Fruit fly (Drosophila melanogaster) whole organism, prepupa: ENCODE data around the gene CG43925.

Experiments
- Blimp-1 ChIP-seq: fragments of 200-800 bp; sonication (Bioruptor generic); optimal IDR thresholded peaks from 3 replicates; lab custom pipeline; 2017; ENCODE audit warnings: missing biosample characterization, missing genetic modification characterization, mild to moderate bottlenecking, moderate library complexity, missing genetic modification reagents
- CG11294 ChIP-seq: fragments of 200-800 bp; sonication (Bioruptor generic); IDR thresholded peaks from 2 replicates; pipeline ENCODE4 v1.3.6; 2022; ENCODE audit warnings: missing biosample characterization, missing genetic modification characterization
- CG15336 ChIP-seq: fragments of 200-800 bp; sonication (Bioruptor generic); IDR thresholded peaks from 2 replicates; pipeline ENCODE4 v1.3.6; 2022; ENCODE audit warnings: missing biosample characterization, missing genetic modification characterization
- CG1621 ChIP-seq: fragments of 200-800 bp; sonication (Bioruptor generic); optimal IDR thresholded peaks from 3 replicates; lab custom pipeline; 2018; ENCODE audit warnings: missing biosample characterization, mild to moderate bottlenecking, missing genetic modification characterization
- CG32006 ChIP-seq: fragments of 200-800 bp; sonication (Bioruptor generic); optimal IDR thresholded peaks from 3 replicates; lab custom pipeline; 2017; ENCODE audit warnings: missing biosample characterization, mild to moderate bottlenecking, missing genetic modification characterization
- CG4318 ChIP-seq: fragments of 200-800 bp; sonication (Bioruptor generic); optimal IDR thresholded peaks from 3 replicates; lab custom pipeline; 2017; ENCODE audit warnings: missing biosample characterization, mild to moderate bottlenecking, missing genetic modification characterization
- CG6163 ChIP-seq: fragments of 200-800 bp; sonication (Bioruptor generic); IDR thresholded peaks from 3 replicates; pipeline ENCODE4 v1.3.6; 2022; ENCODE audit warnings: missing biosample characterization, missing genetic modification characterization
- CG6276 ChIP-seq: fragments of 200-800 bp; sonication (Bioruptor generic); optimal IDR thresholded peaks from 2 replicates; lab custom pipeline; 2017; ENCODE audit warnings: missing biosample characterization, mild to moderate bottlenecking, missing genetic modification characterization
- CG8119 ChIP-seq: fragments of 200-800 bp; sonication (Bioruptor generic); IDR thresholded peaks from 3 replicates; pipeline ENCODE4 v1.3.6; 2022; ENCODE audit warnings: missing biosample characterization, missing genetic modification characterization
- Eip78C ChIP-seq: fragments of 200-800 bp; sonication (Bioruptor generic); peaks from one replicate; lab custom pipeline; 2016; ENCODE audit warnings: missing biosample characterization, missing genetic modification characterization
- Ets21C ChIP-seq: fragments of 200-800 bp; sonication (Bioruptor generic); optimal IDR thresholded peaks from 3 replicates; lab custom pipeline; 2016; ENCODE audit warnings: missing biosample characterization, missing genetic modification characterization
- Hr39 ChIP-seq: fragments of 200-800 bp; sonication (Bioruptor generic); optimal IDR thresholded peaks from 2 replicates; lab custom pipeline; 2016; ENCODE audit warnings: missing biosample characterization, missing genetic modification characterization
- eg ChIP-seq: fragments of 200-800 bp; sonication (Bioruptor generic); IDR thresholded peaks from 3 replicates; pipeline ENCODE4 v1.3.6; 2022; ENCODE audit warnings: missing biosample characterization, missing genetic modification characterization
- net ChIP-seq: fragments of 200-800 bp; sonication (Bioruptor generic); optimal IDR thresholded peaks from 3 replicates; lab custom pipeline; 2016; ENCODE audit warnings: missing biosample characterization, missing genetic modification characterization
- ss ChIP-seq, 2 experiments: fragments of 200-800 bp; sonication (Bioruptor generic); optimal IDR thresholded peaks; 2 replicates in 1 of 2; 3 replicates in 1 of 2; lab custom pipeline; 2017 to 2018; ENCODE audit warnings: mild to moderate bottlenecking in 2 of 2, missing biosample characterization in 2 of 2, missing genetic modification characterization in 2 of 2, moderate library complexity in 1 of 2

CG43925 gene

DNA sequence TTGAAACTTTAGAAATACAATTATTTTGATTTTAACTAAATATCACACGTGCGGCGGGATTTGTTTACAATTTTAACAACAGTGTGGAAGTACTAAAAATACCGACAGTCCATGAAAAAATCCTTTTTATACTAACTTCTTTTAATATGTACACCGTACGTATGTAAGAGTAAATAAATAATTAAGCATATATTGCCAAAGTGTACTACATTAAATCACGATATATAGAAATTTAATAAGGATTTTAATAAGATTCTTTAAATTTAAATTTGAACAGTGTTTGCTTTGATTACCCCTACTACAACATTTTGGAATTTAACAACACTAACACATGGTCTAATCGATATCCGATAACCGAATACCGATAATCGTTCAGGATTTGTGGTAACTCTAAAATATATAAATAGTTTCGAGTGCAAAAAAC lies 46.0 kb downstream of the CG43925 start, which contains the start of the genes Ski6 and CG16812 (continued):
- TF ChIP-seq ss (GFP tag; optimal IDR thresholded peaks at IDR 0.05; lab: Kevin White, UChicago), result no peak
- no peak for TF ChIP-seq net (GFP tag; lab: Kevin White, UChicago)
- no peak for TF ChIP-seq CG32006 (GFP tag; lab: Kevin White, UChicago)
- peak; percentile 37 for TF ChIP-seq Ets21C (GFP tag; lab: Kevin White, UChicago)
- TF ChIP-seq CG4318 (GFP tag; lab: Kevin White, UChicago), result no peak
- no peak for TF ChIP-seq CG6276 (GFP tag; lab: Kevin White, UChicago)
- no peak for TF ChIP-seq CG11294 (GFP tag; lab: Robert Waterston, UW)
- TF ChIP-seq Blimp-1 (GFP tag; lab: Kevin White, UChicago), result no peak
- TF ChIP-seq CG8119 (GFP tag; lab: Robert Waterston, UW), result peak; percentile 43; the same call in 1 of the 3 replicates
- TF ChIP-seq eg (GFP tag; lab: Robert Waterston, UW), result peak; percentile 66
- TF ChIP-seq CG6163 (GFP tag; lab: Robert Waterston, UW), result no peak

DNA sequence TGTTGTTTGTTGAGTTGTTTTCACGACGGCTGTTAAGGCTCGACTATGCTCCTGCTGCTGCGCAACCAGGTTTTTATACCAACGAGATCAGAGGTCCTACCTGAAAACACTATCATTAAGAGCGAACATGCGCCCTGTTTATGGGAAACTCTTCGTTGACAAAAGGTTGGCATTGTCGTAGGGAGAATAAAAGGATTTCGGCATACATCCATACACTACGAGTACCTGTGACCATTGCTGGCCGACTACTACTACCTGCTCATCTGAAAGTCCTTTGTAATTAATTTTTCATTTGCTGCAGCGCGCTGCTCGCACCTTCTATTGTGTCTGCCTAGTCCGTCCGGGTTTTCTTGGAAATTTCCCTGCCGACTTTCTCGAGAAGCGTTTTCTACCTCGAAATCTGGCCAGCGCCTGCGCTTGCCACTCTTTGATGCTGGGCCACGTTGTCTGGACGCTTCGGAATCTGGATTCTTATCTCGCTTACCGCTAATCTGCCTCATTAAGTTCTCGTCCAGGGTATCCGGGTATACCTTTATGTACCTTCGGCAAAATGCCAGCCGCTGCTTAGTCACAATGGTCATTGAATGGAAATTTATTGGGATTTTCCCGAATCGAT lies 49.1 kb downstream of the CG43925 start, which contains the start of gene CG15480:
Gene CG15480 (minus strand): TSS at position 51 of the 616 bp plus-strand sequence.
- TF ChIP-seq net (GFP tag; lab: Kevin White, UChicago) (no peak), Ets21C (GFP tag; lab: Kevin White, UChicago) (no peak), Hr39 (GFP tag; lab: Kevin White, UChicago) (no peak), CG1621 (tag; lab: Kevin White, UChicago) (no peak), CG15336 (GFP tag; lab: Robert Waterston, UW) (no peak), Eip78C (GFP tag; lab: Kevin White, UChicago) (no peak)
